Fruit fly (Drosophila melanogaster) whole organism, embryonic: ENCODE measurements around the gene Ugt316A1.
A peak's percentile ranks its signal among the peaks of the same experiment; 100 is the strongest.

ENCODE experiments used
- Atf3 ChIP-seq: fragments of 200-800 bp; sonication (Bioruptor generic); optimal IDR thresholded peaks from 3 replicates; lab custom pipeline; 2016; ENCODE audit warnings: missing biosample characterization, missing genetic modification characterization
- Atf6 ChIP-seq: fragments of 200-800 bp; sonication (Bioruptor generic); IDR thresholded peaks from 2 replicates; pipeline ENCODE4 v1.3.6; 2022; ENCODE audit warnings: missing biosample characterization, missing genetic modification characterization
- BtbVII ChIP-seq: fragments of 200-800 bp; sonication (Bioruptor generic); optimal IDR thresholded peaks from 3 replicates; lab custom pipeline; 2017; ENCODE audit warnings: missing biosample characterization, mild to moderate bottlenecking, missing genetic modification characterization
- Bteb2 ChIP-seq: fragments of 200-800 bp; sonication (Bioruptor generic); optimal IDR thresholded peaks from 2 replicates; lab custom pipeline; 2016; ENCODE audit warnings: missing biosample characterization, missing genetic modification characterization
- C15 ChIP-seq: fragments of 200-800 bp; sonication (Bioruptor generic); IDR thresholded peaks from 3 replicates; pipeline ENCODE4 v1.3.6; 2022; ENCODE audit warnings: missing biosample characterization, missing genetic modification characterization
- CG10321 ChIP-seq: fragments of 200-800 bp; sonication (Bioruptor generic); IDR thresholded peaks from 2 replicates; pipeline ENCODE4 v1.3.6; 2022; ENCODE audit warnings: missing biosample characterization, missing genetic modification characterization
- CG11456 ChIP-seq: fragments of 200-800 bp; sonication (Bioruptor generic); IDR thresholded peaks from 3 replicates; pipeline ENCODE4 v1.3.6; 2022; ENCODE audit warnings: missing biosample characterization, missing genetic modification characterization
- CG12299 ChIP-seq: fragments of 200-800 bp; sonication (Bioruptor generic); optimal IDR thresholded peaks from 2 replicates; lab custom pipeline; 2018; ENCODE audit warnings: missing biosample characterization, mild to moderate bottlenecking, missing genetic modification characterization
- CG13287 ChIP-seq: fragments of 200-800 bp; sonication (Bioruptor generic); IDR thresholded peaks from 2 replicates; pipeline ENCODE4 v1.3.6; 2022; ENCODE audit warnings: missing biosample characterization, missing genetic modification characterization; ENCODE audit not compliant: partially characterized antibody
- CG15479 ChIP-seq: fragments of 200-800 bp; sonication (Bioruptor generic); optimal IDR thresholded peaks from 3 replicates; lab custom pipeline; 2019; ENCODE audit warnings: missing biosample characterization, mild to moderate bottlenecking, missing genetic modification characterization, moderate library complexity
- CG17568 ChIP-seq: fragments of 200-800 bp; sonication (Bioruptor generic); optimal IDR thresholded peaks from 2 replicates; lab custom pipeline; 2018; ENCODE audit warnings: missing biosample characterization, mild to moderate bottlenecking, missing genetic modification characterization, moderate library complexity
- CG18011 ChIP-seq: fragments of 200-800 bp; sonication (Bioruptor generic); optimal IDR thresholded peaks from 2 replicates; lab custom pipeline; 2017; ENCODE audit warnings: missing biosample characterization, missing genetic modification characterization, mild to moderate bottlenecking, moderate library complexity, missing genotype
- CG3407 ChIP-seq: fragments of 200-800 bp; sonication (Bioruptor generic); optimal IDR thresholded peaks from 2 replicates; lab custom pipeline; 2018; ENCODE audit warnings: missing biosample characterization, mild to moderate bottlenecking, missing genetic modification characterization
- CG6683 ChIP-seq: fragments of 200-800 bp; sonication (Bioruptor generic); optimal IDR thresholded peaks from 2 replicates; lab custom pipeline; 2017; ENCODE audit warnings: missing biosample characterization, mild to moderate bottlenecking, missing genetic modification characterization, missing genetic modification reagents
- CG6791 ChIP-seq: fragments of 200-800 bp; sonication (Bioruptor generic); IDR thresholded peaks from 3 replicates; pipeline ENCODE4 v1.3.6; 2022; ENCODE audit warnings: missing biosample characterization, missing genetic modification characterization; ENCODE audit not compliant: partially characterized antibody
- CG6813 ChIP-seq: fragments of 200-800 bp; sonication (Bioruptor generic); optimal IDR thresholded peaks from 2 replicates; lab custom pipeline; 2017; ENCODE audit warnings: missing biosample characterization, missing genetic modification characterization, mild to moderate bottlenecking, moderate library complexity, missing genetic modification reagents
- CG7357 ChIP-seq: fragments of 200-800 bp; sonication (Bioruptor generic); IDR thresholded peaks from 3 replicates; pipeline ENCODE4 v1.3.6; 2022; ENCODE audit warnings: missing biosample characterization, missing genetic modification characterization
- CG7556 ChIP-seq: fragments of 200-800 bp; sonication (Bioruptor generic); optimal IDR thresholded peaks from 2 replicates; lab custom pipeline; 2017; ENCODE audit warnings: missing biosample characterization, mild to moderate bottlenecking, missing genetic modification characterization
- CHES-1-like ChIP-seq: fragments of 200-800 bp; sonication (Bioruptor generic); optimal IDR thresholded peaks from 2 replicates; lab custom pipeline; 2016; ENCODE audit warnings: missing biosample characterization, missing genetic modification characterization
- D19B ChIP-seq: fragments of 200-800 bp; sonication (Bioruptor generic); optimal IDR thresholded peaks from 2 replicates; lab custom pipeline; 2017; ENCODE audit warnings: missing biosample characterization, mild to moderate bottlenecking, missing genetic modification characterization
- E2f1 ChIP-seq: fragments of 200-800 bp; sonication (Bioruptor generic); IDR thresholded peaks from 2 replicates; pipeline ENCODE4 v1.3.6; 2022; ENCODE audit warnings: missing biosample characterization, missing genetic modification characterization
- E2f2 ChIP-seq: fragments of 200-800 bp; sonication (Bioruptor generic); IDR thresholded peaks from 2 replicates; pipeline ENCODE4 v1.3.6; 2022; ENCODE audit warnings: missing biosample characterization, missing genetic modification characterization
- ERR ChIP-seq: fragments of 200-800 bp; sonication (Bioruptor generic); optimal IDR thresholded peaks from 2 replicates; lab custom pipeline; 2016; ENCODE audit warnings: missing biosample characterization, missing genetic modification characterization
- Hr39 ChIP-seq: fragments of >200 bp; optimal IDR thresholded peaks from 2 replicates; lab custom pipeline; 2017
- Med ChIP-seq: fragments of 200-800 bp; sonication (Bioruptor generic); peaks from one replicate; lab custom pipeline; 2016; ENCODE audit warnings: missing biosample characterization, missing genetic modification characterization, mild to moderate bottlenecking, inconsistent platforms, moderate library complexity
- Myb ChIP-seq: fragments of 200-800 bp; sonication (Bioruptor generic); optimal IDR thresholded peaks from 2 replicates; lab custom pipeline; 2016; ENCODE audit warnings: missing biosample characterization, missing genetic modification characterization
- Trl ChIP-seq, 3 experiments: fragments of >200 bp in 2 of 3; fragments of 200-800 bp in 1 of 3; sonication (Bioruptor generic) in 1 of 3; optimal IDR thresholded peaks; 2 replicates in 1 of 3; 3 replicates in 2 of 3; lab custom pipeline; 2016 to 2017; ENCODE audit warnings: missing biosample characterization in 1 of 3, missing genetic modification characterization in 1 of 3
- ab ChIP-seq: fragments of 200-800 bp; sonication (Bioruptor generic); optimal IDR thresholded peaks from 2 replicates; lab custom pipeline; 2016; ENCODE audit warnings: missing biosample characterization, missing genetic modification characterization
- bbx ChIP-seq: fragments of 200-800 bp; sonication (Bioruptor generic); IDR thresholded peaks from 2 replicates; pipeline ENCODE4 v1.3.6; 2022; ENCODE audit warnings: missing biosample characterization, missing genetic modification characterization; ENCODE audit not compliant: partially characterized antibody
- cad ChIP-seq: fragments of >200 bp; optimal IDR thresholded peaks from 2 replicates; lab custom pipeline; 2017; ENCODE audit warnings: missing biosample characterization, missing genetic modification characterization
- croc ChIP-seq: fragments of 200-800 bp; sonication (Bioruptor generic); conservative IDR thresholded peaks from 3 replicates; pipeline ENCODE4 v1.3.6; 2022; ENCODE audit warnings: missing biosample characterization, missing genetic modification characterization
- dm ChIP-seq: fragments of 200-800 bp; sonication (Bioruptor generic); optimal IDR thresholded peaks from 3 replicates; lab custom pipeline; 2016; ENCODE audit warnings: missing biosample characterization, missing genetic modification characterization
- eyg ChIP-seq: fragments of 200-800 bp; sonication (Bioruptor generic); optimal IDR thresholded peaks from 3 replicates; lab custom pipeline; 2016; ENCODE audit warnings: missing biosample characterization, missing genetic modification characterization
- hkb ChIP-seq, 2 experiments: fragments of 200-800 bp in 1 of 2; fragments of >200 bp in 1 of 2; sonication (Bioruptor generic) in 1 of 2; IDR thresholded peaks in 1 of 2; optimal IDR thresholded peaks in 1 of 2; 2 replicates each; pipeline versions ENCODE4 v1.3.6 to Lab custom; 2017 to 2022; ENCODE audit warnings: missing biosample characterization in 1 of 2, missing genetic modification characterization in 1 of 2
- jumu ChIP-seq: fragments of 200-800 bp; sonication (Bioruptor generic); optimal IDR thresholded peaks from 3 replicates; lab custom pipeline; 2016; ENCODE audit warnings: missing biosample characterization, missing genetic modification characterization
- knrl ChIP-seq: fragments of 200-800 bp; sonication (Bioruptor generic); IDR thresholded peaks from 3 replicates; pipeline ENCODE4 v1.3.6; 2022; ENCODE audit warnings: missing biosample characterization, missing genetic modification characterization; ENCODE audit not compliant: partially characterized antibody
- mam ChIP-seq: fragments of 200-800 bp; sonication (Bioruptor generic); optimal IDR thresholded peaks from 3 replicates; lab custom pipeline; 2016; ENCODE audit warnings: missing biosample characterization, missing genetic modification characterization
- p53 ChIP-seq: fragments of 200-800 bp; sonication (Bioruptor generic); optimal IDR thresholded peaks from 2 replicates; lab custom pipeline; 2016; ENCODE audit warnings: missing biosample characterization, missing genetic modification characterization
- pb ChIP-seq: fragments of 200-800 bp; sonication (Bioruptor generic); optimal IDR thresholded peaks from 3 replicates; lab custom pipeline; 2016; ENCODE audit warnings: missing biosample characterization, missing genetic modification characterization
- phol ChIP-seq: fragments of 200-800 bp; sonication (Bioruptor generic); optimal IDR thresholded peaks from 3 replicates; lab custom pipeline; 2018; ENCODE audit warnings: missing biosample characterization, mild to moderate bottlenecking, missing genetic modification characterization, moderate library complexity
- repo ChIP-seq: fragments of 200-800 bp; sonication (Bioruptor generic); optimal IDR thresholded peaks from 2 replicates; lab custom pipeline; 2016; ENCODE audit warnings: missing biosample characterization, missing genetic modification characterization
- run ChIP-seq: fragments of 200-800 bp; sonication (Bioruptor generic); optimal IDR thresholded peaks from 3 replicates; lab custom pipeline; 2018; ENCODE audit warnings: missing biosample characterization, mild to moderate bottlenecking, missing genetic modification characterization
- sob ChIP-seq: fragments of 200-800 bp; sonication (Bioruptor generic); IDR thresholded peaks from 2 replicates; pipeline ENCODE4 v1.3.6; 2022; ENCODE audit warnings: missing biosample characterization, missing genetic modification characterization
- sug ChIP-seq: fragments of 200-800 bp; optimal IDR thresholded peaks from 2 replicates; lab custom pipeline; 2019; ENCODE audit warnings: missing biosample characterization, mild to moderate bottlenecking, missing genetic modification characterization, moderate library complexity
- tll ChIP-seq, 2 experiments: fragments of 200-800 bp in 1 of 2; fragments of >200 bp in 1 of 2; sonication (Bioruptor generic) in 1 of 2; optimal IDR thresholded peaks; 2 replicates each; lab custom pipeline; 2017 to 2019; ENCODE audit warnings: missing biosample characterization in 2 of 2, missing genetic modification characterization in 2 of 2, mild to moderate bottlenecking in 1 of 2, moderate library complexity in 1 of 2
- wdn ChIP-seq: fragments of 200-800 bp; sonication (Bioruptor generic); IDR thresholded peaks from 2 replicates; pipeline ENCODE4 v1.3.6; 2022; ENCODE audit warnings: missing biosample characterization, missing genetic modification characterization
- yki ChIP-seq: fragments of >200 bp; optimal IDR thresholded peaks from 3 replicates; lab custom pipeline; 2018
- z ChIP-seq: fragments of 200-800 bp; sonication (Bioruptor generic); IDR thresholded peaks from 3 replicates; pipeline ENCODE4 v1.3.6; 2022; ENCODE audit warnings: missing biosample characterization, missing genetic modification characterization

Gene Ugt316A1

DNA sequence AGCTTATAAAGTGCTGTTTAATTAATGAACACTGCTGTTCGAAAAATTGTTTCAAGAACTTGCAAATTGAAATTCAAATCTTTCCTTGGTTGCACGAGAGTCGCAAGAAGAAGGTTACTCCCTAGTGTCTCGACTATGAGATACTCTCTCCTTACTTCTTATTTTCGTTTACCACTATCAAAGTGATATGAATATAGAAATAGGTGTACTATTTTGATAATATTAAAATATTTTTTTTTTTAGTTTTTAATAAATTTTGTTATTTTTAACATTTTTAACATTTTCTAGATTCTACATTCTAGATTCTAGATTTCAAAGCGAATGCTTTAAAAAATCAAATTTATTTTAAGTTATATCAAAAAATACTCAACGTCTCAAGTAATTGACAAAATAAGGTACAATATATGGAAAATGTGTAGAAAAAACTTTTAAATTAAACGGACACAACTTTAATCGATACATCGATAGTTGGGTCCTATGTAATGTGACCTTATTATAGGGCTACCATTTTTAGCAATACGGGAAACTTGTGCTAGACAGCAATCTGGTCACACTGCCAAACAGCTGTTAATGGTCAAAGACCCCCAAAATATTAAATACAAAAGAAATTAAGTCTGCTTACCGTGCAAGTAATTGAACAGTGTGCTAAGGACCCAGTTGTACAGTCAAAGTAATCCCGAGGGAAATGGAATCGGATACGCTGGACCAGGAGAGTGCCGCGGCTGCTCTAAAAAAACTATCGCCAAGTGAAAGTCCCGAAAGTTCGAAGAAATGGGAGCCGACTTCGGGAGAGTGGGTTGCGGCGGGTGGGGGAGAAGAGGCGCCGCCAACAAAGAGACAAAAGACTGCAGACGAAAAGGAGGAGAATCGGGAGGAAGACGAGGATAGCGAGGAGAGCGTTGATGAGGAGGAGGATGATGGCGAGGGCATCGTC is 29.8 kb upstream of the Ugt316A1 start, which contains the start of gene MESR6 (continued):
- TF ChIP-seq hkb (optimal IDR thresholded peaks at IDR 0.05; lab: Kevin White, UChicago) (no peak), hkb (GFP tag; IDR thresholded peaks at IDR 0.05; lab: Robert Waterston, UW) (peak; percentile 64), Atf6 (peak; percentile 45; the same call in 1 of the 2 replicates), yki (lab: Kevin White, UChicago) (no peak), pb (GFP tag; lab: Kevin White, UChicago) (no peak), eyg (GFP tag; lab: Kevin White, UChicago) (no peak), D19B (GFP tag; lab: Kevin White, UChicago) (peak; percentile 55), E2f1 (GFP tag; lab: Robert Waterston, UW) (peak; percentile 46; the same call in 1 of the 2 replicates), CG11456 (GFP tag; lab: Robert Waterston, UW) (0 out of 3 replicates have a peak, but pooled peaks have one; percentile 65), CG6683 (GFP tag; lab: Kevin White, UChicago) (no peak), Hr39 (lab: Kevin White, UChicago) (no peak), CG6813 (GFP tag; lab: Kevin White, UChicago) (no peak), dm (GFP tag; lab: Kevin White, UChicago) (no peak), E2f2 (GFP tag; lab: Robert Waterston, UW) (peak; percentile 58; the same call in 1 of the 2 replicates), tll (GFP tag; optimal IDR thresholded peaks at IDR 0.05; lab: Kevin White, UChicago) (peak in 1 of 2 experiments; percentile 12), knrl (GFP tag; lab: Robert Waterston, UW) (peak; percentile 81), phol (tag; lab: Kevin White, UChicago) (peak; percentile 60), wdn (GFP tag; lab: Robert Waterston, UW) (no peak), ERR (GFP tag; lab: Kevin White, UChicago) (no peak), CG6791 (peak; percentile 84), mam (GFP tag; lab: Kevin White, UChicago) (no peak), bbx (GFP tag; lab: Robert Waterston, UW) (peak; percentile 84), CG13287 (GFP tag; lab: Robert Waterston, UW) (peak; percentile 91), CG7556 (peak; percentile 47), CG7357 (GFP tag; lab: Robert Waterston, UW) (no peak), CHES-1-like (GFP tag; lab: Kevin White, UChicago) (peak; percentile 20), CG12299 (tag; lab: Kevin White, UChicago) (no peak), C15 (no peak), cad (GFP tag; lab: Kevin White, UChicago) (no peak), CG3407 (GFP tag; lab: Kevin White, UChicago) (no peak), Bteb2 (GFP tag; lab: Kevin White, UChicago) (no peak), run (no peak), CG18011 (GFP tag; lab: Kevin White, UChicago) (no peak), CG15479 (no peak), Med (GFP tag; lab: Kevin White, UChicago) (peak; percentile 71), sug (peak; percentile 34), Trl (optimal IDR thresholded peaks at IDR 0.05; lab: Kevin White, UChicago) (no peak), Trl (GFP tag; optimal IDR thresholded peaks at IDR 0.05; lab: Kevin White, UChicago) (no peak), Myb (GFP tag; lab: Kevin White, UChicago) (peak; percentile 99), ab (GFP tag; lab: Kevin White, UChicago) (no peak), repo (GFP tag; lab: Kevin White, UChicago) (no peak), Atf3 (GFP tag; lab: Kevin White, UChicago) (no peak), jumu (GFP tag; lab: Kevin White, UChicago) (no peak), CG17568 (no peak), BtbVII (GFP tag; lab: Kevin White, UChicago) (no peak), croc (no peak), CG10321 (GFP tag; lab: Robert Waterston, UW) (no peak), sob (no peak), z (no peak), p53 (GFP tag; lab: Kevin White, UChicago) (no peak)
